Comparison of ENCODE assay signal across 5 fruit fly cellular contexts in genomic region chr3L:9419328-9419727, dm6.
TF ChIP-seq lines count a peak whose summit lies in the region.

No protein-coding gene starts in this region.

- no peak for TF ChIP-seq CTCF in whole organism, embryonic (GFP tag; optimal IDR thresholded peaks at IDR 0.05; lab: Kevin White, UChicago)

TF ChIP-seq in whole organism, adult, 20 proteins besides CTCF, POLR2A, EP300 and RAD21 (continues in another document):
- TF ChIP-seq CG7045 (GFP tag; optimal IDR thresholded peaks at IDR 0.05; lab: Kevin White, UChicago) (no peak), Clk (GFP tag; optimal IDR thresholded peaks at IDR 0.05; lab: Kevin White, UChicago) (no peak), CG14711 (tag; optimal IDR thresholded peaks at IDR 0.05; lab: Kevin White, UChicago) (no peak), Mnt (GFP tag; optimal IDR thresholded peaks at IDR 0.05; lab: Kevin White, UChicago) (no peak), ovo (GFP tag; optimal IDR thresholded peaks at IDR 0.05; lab: Kevin White, UChicago) (no peak), pad (GFP tag; optimal IDR thresholded peaks at IDR 0.05; lab: Kevin White, UChicago) (no peak), cic (GFP tag; optimal IDR thresholded peaks at IDR 0.05; lab: Kevin White, UChicago) (no peak), CG7101 (tag; optimal IDR thresholded peaks at IDR 0.05; lab: Kevin White, UChicago) (no peak), CG11617 (GFP tag; optimal IDR thresholded peaks at IDR 0.05; lab: Kevin White, UChicago) (no peak), toe (GFP tag; optimal IDR thresholded peaks at IDR 0.05; lab: Kevin White, UChicago) (no peak), CG1620 (GFP tag; optimal IDR thresholded peaks at IDR 0.05; lab: Kevin White, UChicago) (no peak), kay (GFP tag; lab: Kevin White, UChicago; ENCODE audit: borderline replicate concordance) (no peak), Crg-1 (GFP tag; optimal IDR thresholded peaks at IDR 0.05; lab: Kevin White, UChicago) (no peak), CG5204 (GFP tag; optimal IDR thresholded peaks at IDR 0.05; lab: Kevin White, UChicago) (peak; percentile 35), Hr96 (GFP tag; optimal IDR thresholded peaks at IDR 0.05; lab: Kevin White, UChicago) (peak; percentile 38), bab1 (GFP tag; optimal IDR thresholded peaks at IDR 0.05; lab: Kevin White, UChicago) (peak; percentile 41), tj (GFP tag; optimal IDR thresholded peaks at IDR 0.05; lab: Kevin White, UChicago) (peak; percentile 54), CG12768 (GFP tag; optimal IDR thresholded peaks at IDR 0.05; lab: Kevin White, UChicago) (peak; percentile 24), CG33017 (tag; optimal IDR thresholded peaks at IDR 0.05; lab: Kevin White, UChicago) (no peak)

TF ChIP-seq in whole organism, embryonic, 481 proteins besides CTCF, POLR2A, EP300 and RAD21 (continues in another document):
- TF ChIP-seq CG6854 (GFP tag; optimal IDR thresholded peaks at IDR 0.05; lab: Kevin White, UChicago) = no peak
- TF ChIP-seq CG1792 (GFP tag; optimal IDR thresholded peaks at IDR 0.05; lab: Kevin White, UChicago) = no peak
- TF ChIP-seq kah (GFP tag; optimal IDR thresholded peaks at IDR 0.05; lab: Kevin White, UChicago) = no peak
- 0 out of 3 replicates have a peak, but pooled peaks have one; percentile 10 for TF ChIP-seq ase (GFP tag; IDR thresholded peaks at IDR 0.05; lab: Robert Waterston, UW)
- no peak for TF ChIP-seq tx (GFP tag; optimal IDR thresholded peaks at IDR 0.05; lab: Kevin White, UChicago)
- no peak for TF ChIP-seq CG7372 (GFP tag; IDR thresholded peaks at IDR 0.05; lab: Robert Waterston, UW)
- TF ChIP-seq lilli (GFP tag; optimal IDR thresholded peaks at IDR 0.05; lab: Kevin White, UChicago) = no peak
- peak; percentile 83 for TF ChIP-seq Drgx (GFP tag; IDR thresholded peaks at IDR 0.05; lab: Robert Waterston, UW)
- TF ChIP-seq Sox102F (GFP tag; optimal IDR thresholded peaks at IDR 0.05; lab: Kevin White, UChicago) = peak; percentile 25
- no peak for TF ChIP-seq CG16815 (GFP tag; optimal IDR thresholded peaks at IDR 0.05; lab: Kevin White, UChicago)
- no peak for TF ChIP-seq Dll (GFP tag; IDR thresholded peaks at IDR 0.05; lab: Robert Waterston, UW; ENCODE audit: partially characterized antibody)
- no peak for TF ChIP-seq CG13424 (tag; optimal IDR thresholded peaks at IDR 0.05; lab: Kevin White, UChicago)
- TF ChIP-seq pan (optimal IDR thresholded peaks at IDR 0.05; lab: Kevin White, UChicago) = no peak
- TF ChIP-seq pan (GFP tag; optimal IDR thresholded peaks at IDR 0.05 in 1 of 2, IDR thresholded peaks at IDR 0.05 in 1 of 2) = peak in 1 of 2 experiments; percentile 64
- no peak for TF ChIP-seq wdn (GFP tag; IDR thresholded peaks at IDR 0.05; lab: Robert Waterston, UW)
- no peak for TF ChIP-seq CG9609 (GFP tag; optimal IDR thresholded peaks at IDR 0.05; lab: Kevin White, UChicago)
- TF ChIP-seq vnd (GFP tag; IDR thresholded peaks at IDR 0.05; lab: Robert Waterston, UW; ENCODE audit: partially characterized antibody) = no peak
- TF ChIP-seq tll (GFP tag; optimal IDR thresholded peaks at IDR 0.05; lab: Kevin White, UChicago) = no peak

TF ChIP-seq in whole organism, prepupa, 60 proteins besides CTCF, POLR2A, EP300 and RAD21 (continues in another document):
- peak; percentile 64 for TF ChIP-seq Hr39 (GFP tag; optimal IDR thresholded peaks at IDR 0.05; lab: Kevin White, UChicago)
- TF ChIP-seq Sox15 (GFP tag; optimal IDR thresholded peaks at IDR 0.05; lab: Kevin White, UChicago) = peak; percentile 43
- no peak for TF ChIP-seq Ets21C (GFP tag; optimal IDR thresholded peaks at IDR 0.05; lab: Kevin White, UChicago)
- peak; percentile 81 for TF ChIP-seq CG8119 (GFP tag; IDR thresholded peaks at IDR 0.05; lab: Robert Waterston, UW)
- TF ChIP-seq CG8319 (GFP tag; optimal IDR thresholded peaks at IDR 0.05; lab: Kevin White, UChicago) = peak; percentile 30
- TF ChIP-seq dac (GFP tag; optimal IDR thresholded peaks at IDR 0.05; lab: Kevin White, UChicago) = no peak
- TF ChIP-seq CG10669 (GFP tag; optimal IDR thresholded peaks at IDR 0.05; lab: Kevin White, UChicago) = peak; percentile 64
- no peak for TF ChIP-seq CG10631 (GFP tag; optimal IDR thresholded peaks at IDR 0.05; lab: Kevin White, UChicago)
- TF ChIP-seq achi (GFP tag; optimal IDR thresholded peaks at IDR 0.05; lab: Kevin White, UChicago) = peak; percentile 39
- no peak for TF ChIP-seq CG6792 (GFP tag; optimal IDR thresholded peaks at IDR 0.05; lab: Kevin White, UChicago)
- TF ChIP-seq acj6 (GFP tag; optimal IDR thresholded peaks at IDR 0.05; lab: Kevin White, UChicago) = peak; percentile 60
- TF ChIP-seq dsx (GFP tag; optimal IDR thresholded peaks at IDR 0.05; lab: Kevin White, UChicago; ENCODE audit: poor library complexity, severe bottlenecking) = no peak
- no peak for TF ChIP-seq ss (GFP tag; optimal IDR thresholded peaks at IDR 0.05; lab: Kevin White, UChicago)
- peak; percentile 63 for TF ChIP-seq CG32006 (GFP tag; optimal IDR thresholded peaks at IDR 0.05; lab: Kevin White, UChicago)
- TF ChIP-seq Sox14 (GFP tag; optimal IDR thresholded peaks at IDR 0.05; lab: Kevin White, UChicago) = peak; percentile 47
- TF ChIP-seq Eip78C (GFP tag; lab: Kevin White, UChicago) = peak; percentile 87
- TF ChIP-seq CG6163 (GFP tag; IDR thresholded peaks at IDR 0.05; lab: Robert Waterston, UW) = peak; percentile 85
- peak; percentile 15 for TF ChIP-seq CG3032 (tag; optimal IDR thresholded peaks at IDR 0.05; lab: Kevin White, UChicago)
- TF ChIP-seq Blimp-1 (GFP tag; optimal IDR thresholded peaks at IDR 0.05; lab: Kevin White, UChicago) = no peak
- TF ChIP-seq CG11762 (GFP tag; optimal IDR thresholded peaks at IDR 0.05; lab: Kevin White, UChicago; ENCODE audit: insufficient read depth) = peak; percentile 19

TF ChIP-seq in whole organism, pupa, 21 proteins besides CTCF, POLR2A, EP300 and RAD21:
- TF ChIP-seq Snoo (tag; optimal IDR thresholded peaks at IDR 0.05; lab: Kevin White, UChicago) (peak; percentile 21), Pif1B (GFP tag; optimal IDR thresholded peaks at IDR 0.05; lab: Kevin White, UChicago) (peak; percentile 5), CG4496 (GFP tag; IDR thresholded peaks at IDR 0.05; lab: Robert Waterston, UW) (peak; percentile 85), fd96Ca (GFP tag; IDR thresholded peaks at IDR 0.05; lab: Robert Waterston, UW) (peak; percentile 89), CG14655 (GFP tag; optimal IDR thresholded peaks at IDR 0.05; lab: Kevin White, UChicago) (peak; percentile 36), CG8159 (tag; optimal IDR thresholded peaks at IDR 0.05; lab: Kevin White, UChicago) (peak; percentile 47), CG32121 (GFP tag; IDR thresholded peaks at IDR 0.05; lab: Robert Waterston, UW) (peak; percentile 90), CG10348 (GFP tag; IDR thresholded peaks at IDR 0.05; lab: Robert Waterston, UW) (no peak), CG34367 (tag; optimal IDR thresholded peaks at IDR 0.05; lab: Kevin White, UChicago) (peak; percentile 21), CG13204 (GFP tag; optimal IDR thresholded peaks at IDR 0.05; lab: Kevin White, UChicago) (no peak), CG17806 (tag; optimal IDR thresholded peaks at IDR 0.05; lab: Kevin White, UChicago) (peak; percentile 64), CG15710 (tag; optimal IDR thresholded peaks at IDR 0.05; lab: Kevin White, UChicago) (peak; percentile 40), CG8301 (tag; optimal IDR thresholded peaks at IDR 0.05; lab: Kevin White, UChicago) (peak; percentile 53), gl (tag; optimal IDR thresholded peaks at IDR 0.05; lab: Kevin White, UChicago) (no peak), rn (GFP tag; IDR thresholded peaks at IDR 0.05; lab: Robert Waterston, UW) (peak; percentile 60), EcR (GFP tag; optimal IDR thresholded peaks at IDR 0.05; lab: Kevin White, UChicago) (no peak), D1 (tag; optimal IDR thresholded peaks at IDR 0.05; lab: Kevin White, UChicago) (no peak), CG12605 (GFP tag; IDR thresholded peaks at IDR 0.05; lab: Robert Waterston, UW) (peak; percentile 62), Ets98B (GFP tag; IDR thresholded peaks at IDR 0.05; lab: Robert Waterston, UW) (peak; percentile 85), Pif1A (GFP tag; optimal IDR thresholded peaks at IDR 0.05; lab: Kevin White, UChicago) (peak; percentile 61), CG9948 (tag; optimal IDR thresholded peaks at IDR 0.05; lab: Kevin White, UChicago) (peak; percentile 45)
TF ChIP-seq in whole organism, pupa: peak in this region for 16.

TF ChIP-seq in whole organism, wandering third instar larva, 38 proteins besides CTCF, POLR2A, EP300 and RAD21:
- TF ChIP-seq Hnf4 (GFP tag; optimal IDR thresholded peaks at IDR 0.05; lab: Kevin White, UChicago) = no peak
- TF ChIP-seq h (GFP tag; optimal IDR thresholded peaks at IDR 0.05; lab: Kevin White, UChicago) = peak; percentile 37
- no peak for TF ChIP-seq GATAd (GFP tag; optimal IDR thresholded peaks at IDR 0.05; lab: Kevin White, UChicago)
- TF ChIP-seq CG9705 (GFP tag; optimal IDR thresholded peaks at IDR 0.05; lab: Kevin White, UChicago) = no peak
- no peak for TF ChIP-seq Hr78 (GFP tag; optimal IDR thresholded peaks at IDR 0.05; lab: Kevin White, UChicago)
- TF ChIP-seq psq (GFP tag; optimal IDR thresholded peaks at IDR 0.05; lab: Kevin White, UChicago) = no peak
- TF ChIP-seq CrebA (GFP tag; optimal IDR thresholded peaks at IDR 0.05; lab: Kevin White, UChicago; ENCODE audit: borderline replicate concordance) = no peak
- no peak for TF ChIP-seq N (GFP tag; optimal IDR thresholded peaks at IDR 0.05; lab: Kevin White, UChicago)
